Fruit fly (Drosophila melanogaster) whole organism, embryonic: ENCODE data around the gene TwdlO.
A peak's percentile ranks its signal among the peaks of the same experiment; 100 is the strongest.

Source experiments
- Awh ChIP-seq: fragments of 200-800 bp; sonication (Bioruptor generic); IDR thresholded peaks from 2 replicates; pipeline ENCODE4, ENCODE4 v1.3.6; 2022; ENCODE audit warnings: missing biosample characterization, missing genetic modification characterization
- CG12769 ChIP-seq: fragments of 200-800 bp; sonication (Bioruptor generic); optimal IDR thresholded peaks from 2 replicates; lab custom pipeline; 2019; ENCODE audit warnings: missing biosample characterization, mild to moderate bottlenecking, missing genetic modification characterization, moderate library complexity
- CG2199 ChIP-seq: fragments of 200-800 bp; sonication (Bioruptor generic); IDR thresholded peaks from 3 replicates; pipeline ENCODE4 v1.3.6; 2022; ENCODE audit warnings: missing biosample characterization, missing genetic modification characterization
- CG2678 ChIP-seq: fragments of 200-800 bp; sonication (Bioruptor generic); optimal IDR thresholded peaks from 3 replicates; lab custom pipeline; 2019; ENCODE audit warnings: missing biosample characterization, mild to moderate bottlenecking, missing genetic modification characterization, moderate library complexity
- CG3163 ChIP-seq: fragments of 200-800 bp; sonication (Bioruptor generic); optimal IDR thresholded peaks from 3 replicates; lab custom pipeline; 2016; ENCODE audit warnings: missing biosample characterization, missing genetic modification characterization
- CG33557 ChIP-seq: fragments of 200-800 bp; sonication (Bioruptor generic); optimal IDR thresholded peaks from 2 replicates; lab custom pipeline; 2019; ENCODE audit warnings: missing biosample characterization, mild to moderate bottlenecking, missing genetic modification characterization, moderate library complexity
- CG3407 ChIP-seq: fragments of 200-800 bp; sonication (Bioruptor generic); optimal IDR thresholded peaks from 2 replicates; lab custom pipeline; 2018; ENCODE audit warnings: missing biosample characterization, mild to moderate bottlenecking, missing genetic modification characterization
- CG4404 ChIP-seq: fragments of 200-800 bp; sonication (Bioruptor generic); IDR thresholded peaks from 2 replicates; pipeline ENCODE4 v1.3.6; 2022; ENCODE audit warnings: missing biosample characterization, missing genetic modification characterization
- CG6689 ChIP-seq: fragments of 200-800 bp; sonication (Bioruptor generic); IDR thresholded peaks from 2 replicates; pipeline ENCODE4 v1.3.6; 2022; ENCODE audit warnings: missing biosample characterization, missing genetic modification characterization
- CG7357 ChIP-seq: fragments of 200-800 bp; sonication (Bioruptor generic); IDR thresholded peaks from 3 replicates; pipeline ENCODE4 v1.3.6; 2022; ENCODE audit warnings: missing biosample characterization, missing genetic modification characterization
- CG7556 ChIP-seq: fragments of 200-800 bp; sonication (Bioruptor generic); optimal IDR thresholded peaks from 2 replicates; lab custom pipeline; 2017; ENCODE audit warnings: missing biosample characterization, mild to moderate bottlenecking, missing genetic modification characterization
- Chrac-16 ChIP-seq: fragments of 200-800 bp; sonication (Bioruptor generic); optimal IDR thresholded peaks from 3 replicates; lab custom pipeline; 2016; ENCODE audit warnings: missing biosample characterization, missing genetic modification characterization
- D19B ChIP-seq: fragments of 200-800 bp; sonication (Bioruptor generic); optimal IDR thresholded peaks from 2 replicates; lab custom pipeline; 2017; ENCODE audit warnings: missing biosample characterization, mild to moderate bottlenecking, missing genetic modification characterization
- Dbx ChIP-seq: fragments of 200-800 bp; sonication (Bioruptor generic); IDR thresholded peaks from 3 replicates; pipeline ENCODE4 v1.3.6; 2022; ENCODE audit warnings: missing biosample characterization, missing genetic modification characterization
- Dp ChIP-seq: fragments of 200-800 bp; sonication (Bioruptor generic); optimal IDR thresholded peaks from 2 replicates; lab custom pipeline; 2018; ENCODE audit warnings: missing biosample characterization, mild to moderate bottlenecking, missing genetic modification characterization, moderate library complexity
- Ets65A ChIP-seq: fragments of 200-800 bp; sonication (Bioruptor generic); peaks from one replicate; lab custom pipeline; 2016; ENCODE audit warnings: missing biosample characterization, missing genetic modification characterization
- Fer3 ChIP-seq: fragments of 200-800 bp; sonication (Bioruptor generic); optimal IDR thresholded peaks from 2 replicates; lab custom pipeline; 2018; ENCODE audit warnings: missing biosample characterization, mild to moderate bottlenecking, missing genetic modification characterization, moderate library complexity
- GATAe ChIP-seq: fragments of 200-800 bp; sonication (Bioruptor generic); conservative IDR thresholded peaks from 2 replicates; pipeline ENCODE4 v1.3.6; 2022; ENCODE audit warnings: missing biosample characterization, missing genetic modification characterization
- Gug ChIP-seq: fragments of 200-800 bp; sonication (Bioruptor generic); IDR thresholded peaks from 4 replicates; pipeline ENCODE4 v1.3.6; 2022; ENCODE audit warnings: missing biosample characterization, missing genetic modification characterization
- Hr51 ChIP-seq, 2 experiments: fragments of 200-800 bp; sonication (Bioruptor generic); optimal IDR thresholded peaks; 2 replicates in 1 of 2; 3 replicates in 1 of 2; lab custom pipeline; 2016 to 2018; ENCODE audit warnings: missing biosample characterization in 2 of 2, missing genetic modification characterization in 2 of 2, mild to moderate bottlenecking in 1 of 2, moderate library complexity in 1 of 2
- Meics ChIP-seq: fragments of 200-800 bp; sonication (Bioruptor generic); optimal IDR thresholded peaks from 2 replicates; lab custom pipeline; 2017; ENCODE audit warnings: missing biosample characterization, mild to moderate bottlenecking, missing genetic modification characterization
- NFAT ChIP-seq: fragments of 200-800 bp; sonication (Bioruptor generic); IDR thresholded peaks from 2 replicates; pipeline ENCODE4 v1.3.6; 2022; ENCODE audit warnings: missing biosample characterization, missing genetic modification characterization
- Oaz ChIP-seq: fragments of 200-800 bp; sonication (Bioruptor generic); IDR thresholded peaks from 2 replicates; pipeline ENCODE4 v1.3.6; 2022; ENCODE audit warnings: missing biosample characterization, missing genetic modification characterization
- Vsx1 ChIP-seq: fragments of 200-800 bp; sonication (Bioruptor generic); optimal IDR thresholded peaks from 2 replicates; lab custom pipeline; 2017; ENCODE audit warnings: missing biosample characterization, mild to moderate bottlenecking, missing genetic modification characterization, missing genetic modification reagents
- Xbp1 ChIP-seq: fragments of 200-800 bp; sonication (Bioruptor generic); optimal IDR thresholded peaks from 3 replicates; lab custom pipeline; 2016; ENCODE audit warnings: missing biosample characterization, mild to moderate bottlenecking, missing genetic modification characterization
- abd-A ChIP-seq: fragments of 200-800 bp; sonication (Bioruptor generic); optimal IDR thresholded peaks from 3 replicates; lab custom pipeline; 2019; ENCODE audit warnings: missing biosample characterization, mild to moderate bottlenecking, missing genetic modification characterization, moderate library complexity
- ato ChIP-seq: fragments of 200-800 bp; sonication (Bioruptor generic); IDR thresholded peaks from 2 replicates; pipeline ENCODE4 v1.3.6; 2022; ENCODE audit warnings: missing biosample characterization, missing genetic modification characterization; ENCODE audit not compliant: partially characterized antibody
- dysf ChIP-seq: fragments of 200-800 bp; sonication (Bioruptor generic); IDR thresholded peaks from 3 replicates; pipeline ENCODE4 v1.3.6; 2022; ENCODE audit warnings: missing biosample characterization, missing genetic modification characterization
- fu2 ChIP-seq: fragments of 200-800 bp; sonication (Bioruptor generic); optimal IDR thresholded peaks from 2 replicates; lab custom pipeline; 2016; ENCODE audit warnings: missing biosample characterization, missing genetic modification characterization
- gfzf ChIP-seq: fragments of 200-800 bp; sonication (Bioruptor generic); optimal IDR thresholded peaks from 2 replicates; lab custom pipeline; 2016; ENCODE audit warnings: missing biosample characterization, mild to moderate bottlenecking, missing genetic modification characterization, moderate library complexity
- grau ChIP-seq: fragments of 200-800 bp; optimal IDR thresholded peaks from 3 replicates; lab custom pipeline; 2019; ENCODE audit warnings: missing biosample characterization, mild to moderate bottlenecking, missing genetic modification characterization, moderate library complexity
- jumu ChIP-seq: fragments of 200-800 bp; sonication (Bioruptor generic); optimal IDR thresholded peaks from 3 replicates; lab custom pipeline; 2016; ENCODE audit warnings: missing biosample characterization, missing genetic modification characterization
- onecut ChIP-seq: fragments of 200-800 bp; sonication (Bioruptor generic); IDR thresholded peaks from 2 replicates; pipeline ENCODE4 v1.3.6; 2022; ENCODE audit warnings: missing biosample characterization, missing genetic modification characterization
- run ChIP-seq: fragments of 200-800 bp; sonication (Bioruptor generic); optimal IDR thresholded peaks from 3 replicates; lab custom pipeline; 2018; ENCODE audit warnings: missing biosample characterization, mild to moderate bottlenecking, missing genetic modification characterization
- sd ChIP-seq: fragments of 200-800 bp; sonication (Bioruptor generic); optimal IDR thresholded peaks from 3 replicates; lab custom pipeline; 2018; ENCODE audit warnings: missing biosample characterization, mild to moderate bottlenecking, missing genetic modification characterization, moderate library complexity
- sens ChIP-seq: fragments of 200-800 bp; sonication (Bioruptor generic); peaks from one replicate; lab custom pipeline; 2016; ENCODE audit warnings: missing biosample characterization, missing genetic modification characterization
- slp2 ChIP-seq: fragments of 200-800 bp; sonication (Bioruptor generic); optimal IDR thresholded peaks from 2 replicates; lab custom pipeline; 2016; ENCODE audit warnings: missing biosample characterization, missing genetic modification characterization
- tap ChIP-seq: fragments of 200-800 bp; optimal IDR thresholded peaks from 3 replicates; lab custom pipeline; 2019; ENCODE audit warnings: missing biosample characterization, mild to moderate bottlenecking, missing genetic modification characterization, moderate library complexity
- vvl ChIP-seq: fragments of 200-800 bp; sonication (Bioruptor generic); IDR thresholded peaks from 2 replicates; pipeline ENCODE4 v1.3.6; 2022; ENCODE audit warnings: missing biosample characterization, missing genetic modification characterization
- zfh2 ChIP-seq: fragments of 200-800 bp; sonication (Bioruptor generic); optimal IDR thresholded peaks from 2 replicates; lab custom pipeline; 2016; ENCODE audit warnings: missing biosample characterization, missing genetic modification characterization

The TwdlO gene

dm6 chr3R:26634585-26634984, 8.0 kb upstream of the TwdlO start, which contains the start of gene TwdlR:
Gene TwdlR, plus strand, starts transcription at chr3R:26634885.
- TF ChIP-seq D19B (GFP tag; lab: Kevin White, UChicago) (no peak), Dp (GFP tag; lab: Kevin White, UChicago) (no peak), Hr51 (GFP tag; optimal IDR thresholded peaks at IDR 0.05; lab: Kevin White, UChicago) (no peak), gfzf (GFP tag; lab: Kevin White, UChicago) (no peak), CG7357 (GFP tag; lab: Robert Waterston, UW) (no peak), CG3407 (no peak), CG6689 (GFP tag; lab: Robert Waterston, UW) (no peak), CG3163 (GFP tag; lab: Kevin White, UChicago) (no peak), zfh2 (GFP tag; lab: Kevin White, UChicago) (no peak), fu2 (no peak), slp2 (GFP tag; lab: Kevin White, UChicago) (no peak)

- no peak for TF ChIP-seq run (tag; lab: Kevin White, UChicago)
- TF ChIP-seq CG12769: no peak
- no peak for TF ChIP-seq tap (tag; lab: Kevin White, UChicago)
- TF ChIP-seq CG2678 (tag; lab: Kevin White, UChicago): no peak
- no peak for TF ChIP-seq Ets65A (GFP tag; lab: Kevin White, UChicago)
- TF ChIP-seq dysf: no peak
- no peak for TF ChIP-seq jumu (GFP tag; lab: Kevin White, UChicago)
- TF ChIP-seq CG4404 (GFP tag; lab: Robert Waterston, UW): no peak
- TF ChIP-seq Chrac-16 (GFP tag; lab: Kevin White, UChicago): no peak
- TF ChIP-seq Fer3 (tag; lab: Kevin White, UChicago): no peak
- TF ChIP-seq ato (GFP tag; lab: Robert Waterston, UW): no peak
- TF ChIP-seq sens (GFP tag; lab: Kevin White, UChicago): no peak
- TF ChIP-seq grau (tag; lab: Kevin White, UChicago): no peak
- no peak for TF ChIP-seq CG7556 (GFP tag; lab: Kevin White, UChicago)
- no peak for TF ChIP-seq Oaz (GFP tag; lab: Robert Waterston, UW)
- TF ChIP-seq Xbp1 (GFP tag; lab: Kevin White, UChicago): no peak
- no peak for TF ChIP-seq Vsx1
Measured at dm6 chr3R:26633432-26633831, 6.9 kb upstream of the TwdlO start, which contains the start of gene TwdlH. Gene TwdlH, plus strand, starts transcription at chr3R:26633732.

- no peak for TF ChIP-seq Meics (GFP tag; lab: Kevin White, UChicago)
- peak; percentile 61; the same call in 1 of the 2 replicates for TF ChIP-seq vvl (GFP tag; lab: Robert Waterston, UW)
- TF ChIP-seq CG33557 (GFP tag; lab: Kevin White, UChicago): no peak
- TF ChIP-seq Awh (GFP tag; lab: Robert Waterston, UW): 0 out of 2 replicates have a peak, but pooled peaks have one; percentile 15
- TF ChIP-seq sd (tag; lab: Kevin White, UChicago): peak; percentile 82
- no peak for TF ChIP-seq CG2199 (GFP tag; lab: Robert Waterston, UW)
- TF ChIP-seq onecut (GFP tag; lab: Robert Waterston, UW): peak; percentile 43
- no peak for TF ChIP-seq NFAT (GFP tag; lab: Robert Waterston, UW)
- TF ChIP-seq CG7556 (GFP tag; lab: Kevin White, UChicago): no peak
- TF ChIP-seq Dbx: 0 out of 3 replicates have a peak, but pooled peaks have one; percentile 3
- no peak for TF ChIP-seq Gug (GFP tag; lab: Robert Waterston, UW)
- TF ChIP-seq GATAe (GFP tag; lab: Robert Waterston, UW): no peak
- TF ChIP-seq abd-A (tag; lab: Kevin White, UChicago): peak; percentile 89
- no peak for TF ChIP-seq Hr51 (GFP tag; optimal IDR thresholded peaks at IDR 0.05; lab: Kevin White, UChicago)
- TF ChIP-seq, all 482 proteins: peak for 6
Measured at dm6 chr3R:26633010-26633409, 6.5 kb upstream of the TwdlO start.
